Fruit fly (Drosophila melanogaster) whole organism, embryonic: ENCODE data around the gene KFase.

Experiments used
- Aef1 ChIP-seq: fragments of 200-800 bp; sonication (Bioruptor generic); IDR thresholded peaks from 3 replicates; pipeline ENCODE4 v1.3.6; 2022; ENCODE audit warnings: missing biosample characterization, missing genetic modification characterization
- B-H1 ChIP-seq: fragments of 200-800 bp; sonication (Bioruptor generic); IDR thresholded peaks from 3 replicates; pipeline ENCODE4 v1.3.6; 2022; ENCODE audit warnings: missing biosample characterization, missing genetic modification characterization
- Blimp-1 ChIP-seq: fragments of 200-800 bp; sonication (Bioruptor generic); optimal IDR thresholded peaks from 3 replicates; lab custom pipeline; 2018; ENCODE audit warnings: missing biosample characterization, missing genetic modification characterization, mild to moderate bottlenecking, moderate library complexity, missing genetic modification reagents
- C15 ChIP-seq: fragments of 200-800 bp; sonication (Bioruptor generic); IDR thresholded peaks from 3 replicates; pipeline ENCODE4 v1.3.6; 2022; ENCODE audit warnings: missing biosample characterization, missing genetic modification characterization
- CG10147 ChIP-seq: fragments of 200-800 bp; sonication (Bioruptor generic); optimal IDR thresholded peaks from 2 replicates; lab custom pipeline; 2019; ENCODE audit warnings: missing biosample characterization, mild to moderate bottlenecking, missing genetic modification characterization, moderate library complexity
- CG10274 ChIP-seq: fragments of 200-800 bp; sonication (Bioruptor generic); optimal IDR thresholded peaks from 3 replicates; lab custom pipeline; 2017; ENCODE audit warnings: missing biosample characterization, mild to moderate bottlenecking, missing genetic modification characterization
- CG10366 ChIP-seq: fragments of 200-800 bp; sonication (Bioruptor generic); IDR thresholded peaks from 2 replicates; pipeline ENCODE4 v1.3.6; 2022; ENCODE audit warnings: missing biosample characterization, missing genetic modification characterization
- CG1233 ChIP-seq: fragments of 200-800 bp; sonication (Bioruptor generic); optimal IDR thresholded peaks from 4 replicates; lab custom pipeline; 2018; ENCODE audit warnings: missing biosample characterization, mild to moderate bottlenecking, missing genetic modification characterization
- CG15514 ChIP-seq: fragments of 200-800 bp; sonication (Bioruptor generic); optimal IDR thresholded peaks from 3 replicates; lab custom pipeline; 2017; ENCODE audit warnings: missing biosample characterization, missing genetic modification characterization, mild to moderate bottlenecking, moderate library complexity, missing genetic modification reagents
- CG17359 ChIP-seq: fragments of 200-800 bp; sonication (Bioruptor generic); optimal IDR thresholded peaks from 3 replicates; lab custom pipeline; 2018; ENCODE audit warnings: missing biosample characterization, mild to moderate bottlenecking, missing genetic modification characterization, moderate library complexity
- CG17802 ChIP-seq: fragments of 200-800 bp; sonication (Bioruptor generic); optimal IDR thresholded peaks from 2 replicates; lab custom pipeline; 2018; ENCODE audit warnings: missing biosample characterization, mild to moderate bottlenecking, missing genetic modification characterization, moderate library complexity
- CG18764 ChIP-seq: fragments of 200-800 bp; sonication (Bioruptor generic); optimal IDR thresholded peaks from 3 replicates; lab custom pipeline; 2016; ENCODE audit warnings: missing biosample characterization, missing genetic modification characterization
- CG2116 ChIP-seq: fragments of 200-800 bp; sonication (Bioruptor generic); optimal IDR thresholded peaks from 3 replicates; lab custom pipeline; 2018; ENCODE audit warnings: missing biosample characterization, mild to moderate bottlenecking, missing genetic modification characterization
- CG2120 ChIP-seq: fragments of 200-800 bp; sonication (Bioruptor generic); optimal IDR thresholded peaks from 3 replicates; lab custom pipeline; 2016; ENCODE audit warnings: missing biosample characterization, missing genetic modification characterization
- CG2875 ChIP-seq: fragments of 200-800 bp; sonication (Bioruptor generic); optimal IDR thresholded peaks from 2 replicates; lab custom pipeline; 2017; ENCODE audit warnings: missing biosample characterization, mild to moderate bottlenecking, missing genetic modification characterization, missing genetic modification reagents
- CG2889 ChIP-seq: fragments of 200-800 bp; sonication (Bioruptor generic); IDR thresholded peaks from 3 replicates; pipeline ENCODE4 v1.3.6; 2022; ENCODE audit warnings: missing biosample characterization, missing genetic modification characterization
- CG33213 ChIP-seq: fragments of 200-800 bp; sonication (Bioruptor generic); optimal IDR thresholded peaks from 3 replicates; lab custom pipeline; 2016; ENCODE audit warnings: missing biosample characterization, missing genetic modification characterization
- CG34376 ChIP-seq: fragments of 200-800 bp; sonication (Bioruptor generic); optimal IDR thresholded peaks from 2 replicates; lab custom pipeline; 2018; ENCODE audit warnings: missing biosample characterization, mild to moderate bottlenecking, missing genetic modification characterization
- CG34422 ChIP-seq: fragments of 200-800 bp; sonication (Bioruptor generic); IDR thresholded peaks from 3 replicates; pipeline ENCODE4 v1.3.6; 2022; ENCODE audit warnings: missing biosample characterization, missing genetic modification characterization
- CG43689 ChIP-seq: fragments of 200-800 bp; sonication (Bioruptor generic); IDR thresholded peaks from 2 replicates; pipeline ENCODE4 v1.3.6; 2022; ENCODE audit warnings: missing biosample characterization, missing genetic modification characterization
- CG6683 ChIP-seq: fragments of 200-800 bp; sonication (Bioruptor generic); optimal IDR thresholded peaks from 2 replicates; lab custom pipeline; 2017; ENCODE audit warnings: missing biosample characterization, mild to moderate bottlenecking, missing genetic modification characterization, missing genetic modification reagents
- CG9932 ChIP-seq: fragments of 200-800 bp; sonication (Bioruptor generic); IDR thresholded peaks from 2 replicates; pipeline ENCODE4 v1.3.6; 2022; ENCODE audit warnings: missing biosample characterization, missing genetic modification characterization
- Chrac-16 ChIP-seq: fragments of 200-800 bp; sonication (Bioruptor generic); optimal IDR thresholded peaks from 3 replicates; lab custom pipeline; 2016; ENCODE audit warnings: missing biosample characterization, missing genetic modification characterization
- CkIIα-i1 ChIP-seq: fragments of 200-800 bp; sonication (Bioruptor generic); IDR thresholded peaks from 2 replicates; pipeline ENCODE4 v1.3.6; 2022; ENCODE audit warnings: missing biosample characterization, missing genetic modification characterization
- Dip3 ChIP-seq: fragments of 200-800 bp; sonication (Bioruptor generic); optimal IDR thresholded peaks from 3 replicates; lab custom pipeline; 2016; ENCODE audit warnings: missing biosample characterization, missing genetic modification characterization
- HHEX ChIP-seq: fragments of 200-800 bp; sonication (Bioruptor generic); optimal IDR thresholded peaks from 3 replicates; lab custom pipeline; 2017; ENCODE audit warnings: missing biosample characterization, mild to moderate bottlenecking, missing genetic modification characterization, missing genetic modification reagents
- Lhr ChIP-seq: fragments of 200-800 bp; sonication (Bioruptor generic); optimal IDR thresholded peaks from 3 replicates; lab custom pipeline; 2017; ENCODE audit warnings: mild to moderate bottlenecking, missing biosample characterization, missing genetic modification reagents, missing genetic modification characterization
- Lim3 ChIP-seq: fragments of 200-800 bp; sonication (Bioruptor generic); IDR thresholded peaks from 2 replicates; pipeline ENCODE4 v1.3.6; 2022; ENCODE audit warnings: missing biosample characterization, missing genetic modification characterization
- NC2α ChIP-seq: fragments of 200-800 bp; sonication (Bioruptor generic); optimal IDR thresholded peaks from 2 replicates; lab custom pipeline; 2016; ENCODE audit warnings: missing biosample characterization, missing genetic modification characterization
- NFAT ChIP-seq: fragments of 200-800 bp; sonication (Bioruptor generic); IDR thresholded peaks from 2 replicates; pipeline ENCODE4 v1.3.6; 2022; ENCODE audit warnings: missing biosample characterization, missing genetic modification characterization
- Stat92E ChIP-seq, 3 experiments: fragments of >200 bp in 2 of 3; fragments of 200-800 bp in 1 of 3; sonication (Bioruptor generic) in 1 of 3; optimal IDR thresholded peaks; 2 replicates each; lab custom pipeline; 2017 to 2019; ENCODE audit warnings: missing biosample characterization in 3 of 3, missing genetic modification characterization in 3 of 3, mild to moderate bottlenecking in 1 of 3, moderate library complexity in 1 of 3
- Xrp1 ChIP-seq: fragments of 200-800 bp; sonication (Bioruptor generic); IDR thresholded peaks from 2 replicates; pipeline ENCODE4 v1.3.6; 2022; ENCODE audit warnings: missing biosample characterization, missing genetic modification characterization
- amos ChIP-seq: fragments of 200-800 bp; sonication (Bioruptor generic); IDR thresholded peaks from 2 replicates; pipeline ENCODE4 v1.3.6; 2022; ENCODE audit warnings: missing biosample characterization, missing genetic modification characterization; ENCODE audit not compliant: partially characterized antibody
- ato ChIP-seq: fragments of 200-800 bp; sonication (Bioruptor generic); IDR thresholded peaks from 2 replicates; pipeline ENCODE4 v1.3.6; 2022; ENCODE audit warnings: missing biosample characterization, missing genetic modification characterization; ENCODE audit not compliant: partially characterized antibody
- br ChIP-seq: fragments of >200 bp; optimal IDR thresholded peaks from 2 replicates; lab custom pipeline; 2017
- chif ChIP-seq, 2 experiments: fragments of 200-800 bp; sonication (Bioruptor generic); optimal IDR thresholded peaks; 3 replicates each; lab custom pipeline; 2016; ENCODE audit warnings: missing biosample characterization in 2 of 2, missing genetic modification characterization in 2 of 2
- ci ChIP-seq: fragments of 200-800 bp; sonication (Bioruptor generic); IDR thresholded peaks from 3 replicates; pipeline ENCODE4 v1.3.6; 2022; ENCODE audit warnings: missing biosample characterization, missing genetic modification characterization
- croc ChIP-seq: fragments of 200-800 bp; sonication (Bioruptor generic); conservative IDR thresholded peaks from 3 replicates; pipeline ENCODE4 v1.3.6; 2022; ENCODE audit warnings: missing biosample characterization, missing genetic modification characterization
- crol ChIP-seq: fragments of 200-800 bp; sonication (Bioruptor generic); IDR thresholded peaks from 2 replicates; pipeline ENCODE4 v1.3.6; 2022; ENCODE audit warnings: missing biosample characterization, missing genetic modification characterization
- ftz-f1 ChIP-seq: fragments of 200-800 bp; sonication (Bioruptor generic); optimal IDR thresholded peaks from 2 replicates; lab custom pipeline; 2016; ENCODE audit warnings: missing biosample characterization, missing genetic modification characterization
- jigr1 ChIP-seq: fragments of 200-800 bp; sonication (Bioruptor generic); IDR thresholded peaks from 3 replicates; pipeline ENCODE4 v1.3.6; 2022; ENCODE audit warnings: missing biosample characterization, missing genetic modification characterization
- jumu ChIP-seq: fragments of 200-800 bp; sonication (Bioruptor generic); optimal IDR thresholded peaks from 3 replicates; lab custom pipeline; 2016; ENCODE audit warnings: missing biosample characterization, missing genetic modification characterization
- klu ChIP-seq: fragments of 200-800 bp; sonication (Bioruptor generic); IDR thresholded peaks from 2 replicates; pipeline ENCODE4 v1.3.6; 2022; ENCODE audit warnings: missing biosample characterization, missing genetic modification characterization
- phol ChIP-seq: fragments of 200-800 bp; sonication (Bioruptor generic); optimal IDR thresholded peaks from 3 replicates; lab custom pipeline; 2018; ENCODE audit warnings: missing biosample characterization, mild to moderate bottlenecking, missing genetic modification characterization, moderate library complexity
- ranshi ChIP-seq: fragments of 200-800 bp; sonication (Bioruptor generic); IDR thresholded peaks from 2 replicates; pipeline ENCODE4 v1.3.6; 2022; ENCODE audit warnings: missing biosample characterization, missing genetic modification characterization
- repo ChIP-seq: fragments of 200-800 bp; sonication (Bioruptor generic); optimal IDR thresholded peaks from 2 replicates; lab custom pipeline; 2016; ENCODE audit warnings: missing biosample characterization, missing genetic modification characterization
- ro ChIP-seq: fragments of 200-800 bp; sonication (Bioruptor generic); IDR thresholded peaks from 2 replicates; pipeline ENCODE4 v1.3.6; 2022; ENCODE audit warnings: missing biosample characterization, missing genetic modification characterization
- sqz ChIP-seq: fragments of 200-800 bp; sonication (Bioruptor generic); optimal IDR thresholded peaks from 3 replicates; lab custom pipeline; 2018; ENCODE audit warnings: missing biosample characterization, mild to moderate bottlenecking, missing genetic modification characterization
- tap ChIP-seq: fragments of 200-800 bp; optimal IDR thresholded peaks from 3 replicates; lab custom pipeline; 2019; ENCODE audit warnings: missing biosample characterization, mild to moderate bottlenecking, missing genetic modification characterization, moderate library complexity
- tx ChIP-seq: fragments of 200-800 bp; sonication (Bioruptor generic); optimal IDR thresholded peaks from 2 replicates; lab custom pipeline; 2016; ENCODE audit warnings: missing biosample characterization, missing genetic modification characterization
- wek ChIP-seq: fragments of 200-800 bp; sonication (Bioruptor generic); optimal IDR thresholded peaks from 3 replicates; lab custom pipeline; 2018; ENCODE audit warnings: missing biosample characterization, mild to moderate bottlenecking, missing genetic modification characterization, moderate library complexity
- zfh2 ChIP-seq: fragments of 200-800 bp; sonication (Bioruptor generic); optimal IDR thresholded peaks from 2 replicates; lab custom pipeline; 2016; ENCODE audit warnings: missing biosample characterization, missing genetic modification characterization

The KFase gene

DNA sequence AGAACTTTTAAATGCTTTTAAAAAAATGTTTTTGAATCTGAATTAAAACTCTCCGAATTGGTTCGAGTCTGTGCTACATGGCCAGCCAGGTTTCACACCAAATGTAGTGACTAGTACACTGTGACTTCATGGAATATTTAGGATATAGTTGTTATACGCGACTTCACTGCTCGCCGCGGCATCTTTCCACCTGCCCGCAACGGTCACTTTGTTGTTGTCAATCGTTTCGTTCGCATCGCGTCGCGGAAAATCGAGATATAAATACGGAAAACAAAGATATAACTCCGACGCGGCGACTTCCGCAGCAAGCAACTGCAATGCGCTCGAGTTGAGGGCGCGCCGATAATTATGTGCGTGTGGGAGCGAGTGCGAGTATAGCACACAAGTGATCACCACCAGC is 9.9 kb upstream of the KFase start, which contains the start of gene CG31637 (continued):
- no peak for TF ChIP-seq Aef1 (GFP tag; lab: Robert Waterston, UW)
- TF ChIP-seq zfh2 (GFP tag; lab: Kevin White, UChicago): no peak
- TF ChIP-seq CG17802 (tag; lab: Kevin White, UChicago): no peak
- no peak for TF ChIP-seq croc
- TF ChIP-seq sqz (GFP tag; lab: Kevin White, UChicago): no peak
- TF ChIP-seq CG43689 (GFP tag; lab: Robert Waterston, UW): no peak
- peak; percentile 32 for TF ChIP-seq CG10147 (GFP tag; lab: Kevin White, UChicago)
- TF ChIP-seq Blimp-1 (GFP tag; lab: Kevin White, UChicago): no peak
- TF ChIP-seq C15 (GFP tag; lab: Robert Waterston, UW): no peak
- TF ChIP-seq CG10274 (GFP tag; lab: Kevin White, UChicago): no peak
- TF ChIP-seq Dip3 (GFP tag; lab: Kevin White, UChicago): no peak
- peak; percentile 55 for TF ChIP-seq CG34376 (GFP tag; lab: Kevin White, UChicago)
- 0 out of 2 replicates have a peak, but pooled peaks have one; percentile 9 for TF ChIP-seq CG9932 (GFP tag; lab: Robert Waterston, UW)
- TF ChIP-seq CG10366 (GFP tag; lab: Robert Waterston, UW): no peak
- TF ChIP-seq chif (GFP tag; optimal IDR thresholded peaks at IDR 0.05; lab: Kevin White, UChicago): no peak
- no peak for TF ChIP-seq CG1233 (GFP tag; lab: Kevin White, UChicago)
- peak; percentile 9 for TF ChIP-seq ftz-f1 (GFP tag; lab: Kevin White, UChicago)
- no peak for TF ChIP-seq CG2889
- TF ChIP-seq Stat92E (GFP tag; optimal IDR thresholded peaks at IDR 0.05; lab: Kevin White, UChicago): no peak
- peak; percentile 50; the same call in 1 of the 2 replicates for TF ChIP-seq amos (GFP tag; lab: Robert Waterston, UW)
- TF ChIP-seq ci (GFP tag; lab: Robert Waterston, UW): peak; percentile 65; the same call in 1 of the 3 replicates
- no peak for TF ChIP-seq tap (tag; lab: Kevin White, UChicago)
- peak; percentile 27; the same call in 1 of the 2 replicates for TF ChIP-seq NFAT
- TF ChIP-seq Lim3 (GFP tag; lab: Robert Waterston, UW): no peak
- no peak for TF ChIP-seq ro
- no peak for TF ChIP-seq jumu (GFP tag; lab: Kevin White, UChicago)
- no peak for TF ChIP-seq HHEX
- no peak for TF ChIP-seq klu
- no peak for TF ChIP-seq Chrac-16 (GFP tag; lab: Kevin White, UChicago)
- TF ChIP-seq br: no peak
- TF ChIP-seq tx (GFP tag; lab: Kevin White, UChicago): no peak
- peak; percentile 86 for TF ChIP-seq Lhr (GFP tag; lab: Kevin White, UChicago)
- no peak for TF ChIP-seq CG6683 (GFP tag; lab: Kevin White, UChicago)
- no peak for TF ChIP-seq jigr1
- TF ChIP-seq ato (GFP tag; lab: Robert Waterston, UW): no peak
- peak; percentile 61 for TF ChIP-seq wek (GFP tag; lab: Kevin White, UChicago)
- no peak for TF ChIP-seq ranshi
- TF ChIP-seq CG34422 (GFP tag; lab: Robert Waterston, UW): peak; percentile 44; the same call in 1 of the 3 replicates
- no peak for TF ChIP-seq CkIIα-i1 (GFP tag; lab: Robert Waterston, UW)
- peak; percentile 17; the same call in 1 of the 2 replicates for TF ChIP-seq Xrp1 (GFP tag; lab: Robert Waterston, UW)
- no peak for TF ChIP-seq crol (GFP tag; lab: Robert Waterston, UW)
- peak; percentile 18 for TF ChIP-seq CG2116 (GFP tag; lab: Kevin White, UChicago)
- no peak for TF ChIP-seq CG18764
- no peak for TF ChIP-seq repo (GFP tag; lab: Kevin White, UChicago)
- TF ChIP-seq CG15514 (GFP tag; lab: Kevin White, UChicago): peak; percentile 71
- TF ChIP-seq CG2120 (GFP tag; lab: Kevin White, UChicago): no peak
- no peak for TF ChIP-seq CG2875 (GFP tag; lab: Kevin White, UChicago)
- TF ChIP-seq phol (tag; lab: Kevin White, UChicago): no peak
- TF ChIP-seq CG17359: peak; percentile 0
- peak; percentile 71 for TF ChIP-seq CG33213 (GFP tag; lab: Kevin White, UChicago)
- no peak for TF ChIP-seq B-H1 (GFP tag; lab: Robert Waterston, UW)
- TF ChIP-seq NC2α (GFP tag; lab: Kevin White, UChicago): no peak
